Fruit fly (Drosophila melanogaster) whole organism: ENCODE measurements around the gene SP1029.

Experiments
- CG8478 ChIP-seq: fragments of >200 bp; optimal IDR thresholded peaks from 2 replicates; lab custom pipeline; 2018; ENCODE audit warnings: inconsistent platforms
- Dll ChIP-seq: fragments of >200 bp; optimal IDR thresholded peaks from 2 replicates; lab custom pipeline; 2017
- EcR ChIP-seq, 2 experiments: fragments of >200 bp; optimal IDR thresholded peaks; 2 replicates each; lab custom pipeline; 2017; ENCODE audit warnings: missing biosample characterization in 2 of 2, missing genetic modification characterization in 2 of 2, missing genetic modification reagents in 2 of 2

DNA sequence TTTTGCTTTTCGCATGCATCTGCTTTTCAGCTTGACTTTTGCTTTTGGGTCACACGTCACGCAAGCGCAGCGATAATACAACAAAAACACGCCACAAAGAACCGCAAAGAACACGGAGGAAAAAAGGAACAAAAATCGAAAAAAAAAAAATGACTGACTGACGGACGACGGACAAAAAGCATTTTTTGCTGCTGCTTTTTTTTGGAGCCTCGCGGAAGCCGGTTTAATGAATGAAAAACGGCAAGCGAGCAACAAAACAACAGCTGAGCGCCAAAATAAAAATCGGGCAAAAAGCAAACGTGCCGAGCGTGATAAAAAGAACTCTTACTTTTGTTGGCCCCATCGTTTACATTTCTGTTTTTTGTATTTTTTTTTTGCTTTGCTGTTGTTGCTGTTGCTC, 4.1 kb upstream of the SP1029 start:
- TF ChIP-seq EcR (GFP tag; optimal IDR thresholded peaks at IDR 0.05; lab: Kevin White, UChicago) (no peak), CG8478 (lab: Kevin White, UChicago) (no peak), Dll (no peak)
